Fruit fly (Drosophila melanogaster) whole organism, embryonic: ENCODE results near the gene CG7550.

Experiments used
- BtbVII ChIP-seq: fragments of 200-800 bp; sonication (Bioruptor generic); optimal IDR thresholded peaks from 3 replicates; lab custom pipeline; 2017; ENCODE audit warnings: missing biosample characterization, mild to moderate bottlenecking, missing genetic modification characterization
- CG10654 ChIP-seq: fragments of 200-800 bp; sonication (Bioruptor generic); optimal IDR thresholded peaks from 2 replicates; lab custom pipeline; 2016; ENCODE audit warnings: missing biosample characterization, missing genetic modification characterization
- CG11695 ChIP-seq: fragments of 200-800 bp; sonication (Bioruptor generic); IDR thresholded peaks from 3 replicates; pipeline ENCODE4 v1.3.6; 2022; ENCODE audit warnings: missing biosample characterization, missing genetic modification characterization
- CG12155 ChIP-seq: fragments of 200-800 bp; sonication (Bioruptor generic); optimal IDR thresholded peaks from 3 replicates; lab custom pipeline; 2016; ENCODE audit warnings: missing biosample characterization, missing genetic modification characterization
- CG12391 ChIP-seq: fragments of 200-800 bp; sonication (Bioruptor generic); optimal IDR thresholded peaks from 3 replicates; lab custom pipeline; 2018; ENCODE audit warnings: missing biosample characterization, mild to moderate bottlenecking, missing genetic modification characterization, moderate library complexity
- CG13775 ChIP-seq: fragments of 200-800 bp; sonication (Bioruptor generic); optimal IDR thresholded peaks from 3 replicates; lab custom pipeline; 2017; ENCODE audit warnings: missing biosample characterization, mild to moderate bottlenecking, missing genetic modification characterization
- CG14965 ChIP-seq: fragments of 200-800 bp; sonication (Bioruptor generic); optimal IDR thresholded peaks from 2 replicates; lab custom pipeline; 2016; ENCODE audit warnings: missing biosample characterization, missing genetic modification characterization, borderline replicate concordance
- CG15011 ChIP-seq: fragments of 200-800 bp; sonication (Bioruptor generic); optimal IDR thresholded peaks from 3 replicates; lab custom pipeline; 2018; ENCODE audit warnings: missing biosample characterization, mild to moderate bottlenecking, missing genetic modification characterization
- CG1603 ChIP-seq: fragments of 200-800 bp; sonication (Bioruptor generic); optimal IDR thresholded peaks from 2 replicates; lab custom pipeline; 2019; ENCODE audit warnings: missing biosample characterization, mild to moderate bottlenecking, missing genetic modification characterization, moderate library complexity
- CG17385 ChIP-seq: fragments of 200-800 bp; sonication (Bioruptor generic); optimal IDR thresholded peaks from 3 replicates; lab custom pipeline; 2018; ENCODE audit warnings: missing biosample characterization, mild to moderate bottlenecking, missing genetic modification characterization
- CG2202 ChIP-seq: fragments of 200-800 bp; sonication (Bioruptor generic); optimal IDR thresholded peaks from 2 replicates; lab custom pipeline; 2018; ENCODE audit warnings: missing biosample characterization, mild to moderate bottlenecking, missing genetic modification characterization
- CG32532 ChIP-seq: fragments of 200-800 bp; sonication (Bioruptor generic); IDR thresholded peaks from 2 replicates; pipeline ENCODE4 v1.3.6; 2022; ENCODE audit warnings: missing biosample characterization, missing genetic modification characterization
- CG34422 ChIP-seq: fragments of 200-800 bp; sonication (Bioruptor generic); IDR thresholded peaks from 3 replicates; pipeline ENCODE4 v1.3.6; 2022; ENCODE audit warnings: missing biosample characterization, missing genetic modification characterization
- CG3838 ChIP-seq: fragments of 200-800 bp; sonication (Bioruptor generic); optimal IDR thresholded peaks from 3 replicates; lab custom pipeline; 2016; ENCODE audit warnings: missing biosample characterization, missing genetic modification characterization
- CG42726 ChIP-seq: fragments of 200-800 bp; sonication (Bioruptor generic); IDR thresholded peaks from 2 replicates; pipeline ENCODE4 v1.3.6; 2022; ENCODE audit warnings: missing biosample characterization, missing genetic modification characterization; ENCODE audit not compliant: partially characterized antibody
- CG43689 ChIP-seq: fragments of 200-800 bp; sonication (Bioruptor generic); IDR thresholded peaks from 2 replicates; pipeline ENCODE4 v1.3.6; 2022; ENCODE audit warnings: missing biosample characterization, missing genetic modification characterization
- CG4424 ChIP-seq: fragments of 200-800 bp; sonication (Bioruptor generic); optimal IDR thresholded peaks from 3 replicates; lab custom pipeline; 2016; ENCODE audit warnings: missing biosample characterization, missing genetic modification characterization
- CG6254 ChIP-seq: fragments of 200-800 bp; sonication (Bioruptor generic); optimal IDR thresholded peaks from 3 replicates; lab custom pipeline; 2017; ENCODE audit warnings: mild to moderate bottlenecking, missing biosample characterization, missing genetic modification reagents, missing genetic modification characterization
- CG6765 ChIP-seq: fragments of 200-800 bp; sonication (Bioruptor generic); optimal IDR thresholded peaks from 3 replicates; lab custom pipeline; 2017; ENCODE audit warnings: missing biosample characterization, mild to moderate bottlenecking, missing genetic modification characterization
- CG9932 ChIP-seq: fragments of 200-800 bp; sonication (Bioruptor generic); IDR thresholded peaks from 2 replicates; pipeline ENCODE4 v1.3.6; 2022; ENCODE audit warnings: missing biosample characterization, missing genetic modification characterization
- Dek ChIP-seq: fragments of 200-800 bp; sonication (Bioruptor generic); optimal IDR thresholded peaks from 3 replicates; lab custom pipeline; 2019; ENCODE audit warnings: missing biosample characterization, mild to moderate bottlenecking, missing genetic modification characterization, moderate library complexity
- GATAe ChIP-seq: fragments of 200-800 bp; sonication (Bioruptor generic); conservative IDR thresholded peaks from 2 replicates; pipeline ENCODE4 v1.3.6; 2022; ENCODE audit warnings: missing biosample characterization, missing genetic modification characterization
- Gug ChIP-seq: fragments of 200-800 bp; sonication (Bioruptor generic); IDR thresholded peaks from 4 replicates; pipeline ENCODE4 v1.3.6; 2022; ENCODE audit warnings: missing biosample characterization, missing genetic modification characterization
- HHEX ChIP-seq: fragments of 200-800 bp; sonication (Bioruptor generic); optimal IDR thresholded peaks from 3 replicates; lab custom pipeline; 2017; ENCODE audit warnings: missing biosample characterization, mild to moderate bottlenecking, missing genetic modification characterization, missing genetic modification reagents
- HLH3B ChIP-seq: fragments of 200-800 bp; sonication (Bioruptor generic); IDR thresholded peaks from 2 replicates; pipeline ENCODE4 v1.3.6; 2022; ENCODE audit warnings: missing biosample characterization, missing genetic modification characterization
- Lpt ChIP-seq: fragments of >200 bp; optimal IDR thresholded peaks from 2 replicates; lab custom pipeline; 2018; ENCODE audit warnings: missing biosample characterization, missing genetic modification characterization
- NC2β ChIP-seq: fragments of 200-800 bp; sonication (Bioruptor generic); optimal IDR thresholded peaks from 2 replicates; lab custom pipeline; 2016; ENCODE audit warnings: missing biosample characterization, missing genetic modification characterization
- PHDP ChIP-seq: fragments of 200-800 bp; sonication (Bioruptor generic); optimal IDR thresholded peaks from 3 replicates; lab custom pipeline; 2018; ENCODE audit warnings: missing biosample characterization, mild to moderate bottlenecking, missing genetic modification characterization, moderate library complexity
- Sox100B ChIP-seq: fragments of 200-800 bp; sonication (Bioruptor generic); optimal IDR thresholded peaks from 3 replicates; lab custom pipeline; 2018; ENCODE audit warnings: missing biosample characterization, mild to moderate bottlenecking, missing genetic modification characterization
- Spps ChIP-seq: fragments of 200-800 bp; sonication (Bioruptor generic); optimal IDR thresholded peaks from 2 replicates; lab custom pipeline; 2018; ENCODE audit warnings: missing biosample characterization, mild to moderate bottlenecking, missing genetic modification characterization
- ara ChIP-seq: fragments of 200-800 bp; sonication (Bioruptor generic); IDR thresholded peaks from 2 replicates; pipeline ENCODE4 v1.3.6; 2022; ENCODE audit warnings: missing biosample characterization, missing genetic modification characterization
- cg ChIP-seq: fragments of 200-800 bp; sonication (Bioruptor generic); optimal IDR thresholded peaks from 3 replicates; lab custom pipeline; 2019; ENCODE audit warnings: missing biosample characterization, mild to moderate bottlenecking, missing genetic modification characterization, moderate library complexity
- danr ChIP-seq: fragments of 200-800 bp; sonication (Bioruptor generic); IDR thresholded peaks from 2 replicates; pipeline ENCODE4 v1.3.6; 2022; ENCODE audit warnings: missing biosample characterization, missing genetic modification characterization
- dysf ChIP-seq: fragments of 200-800 bp; sonication (Bioruptor generic); IDR thresholded peaks from 3 replicates; pipeline ENCODE4 v1.3.6; 2022; ENCODE audit warnings: missing biosample characterization, missing genetic modification characterization
- exex ChIP-seq: fragments of 200-800 bp; sonication (Bioruptor generic); optimal IDR thresholded peaks from 4 replicates; lab custom pipeline; 2018; ENCODE audit warnings: missing biosample characterization, mild to moderate bottlenecking, missing genetic modification characterization, moderate library complexity
- fru ChIP-seq: fragments of >200 bp; optimal IDR thresholded peaks from 2 replicates; lab custom pipeline; 2017
- fu2 ChIP-seq: fragments of 200-800 bp; sonication (Bioruptor generic); optimal IDR thresholded peaks from 2 replicates; lab custom pipeline; 2016; ENCODE audit warnings: missing biosample characterization, missing genetic modification characterization
- gsb ChIP-seq: fragments of 200-800 bp; sonication (Bioruptor generic); IDR thresholded peaks from 2 replicates; pipeline ENCODE4 v1.3.6; 2022; ENCODE audit warnings: missing biosample characterization, missing genetic modification characterization
- her ChIP-seq: fragments of 200-800 bp; sonication (Bioruptor generic); optimal IDR thresholded peaks from 2 replicates; lab custom pipeline; 2016; ENCODE audit warnings: missing biosample characterization, missing genetic modification characterization
- kay ChIP-seq: fragments of 200-800 bp; sonication (Bioruptor generic); optimal IDR thresholded peaks from 2 replicates; lab custom pipeline; 2016; ENCODE audit warnings: missing biosample characterization, missing genetic modification characterization
- nmo ChIP-seq: fragments of 200-800 bp; sonication (Bioruptor generic); optimal IDR thresholded peaks from 2 replicates; lab custom pipeline; 2018; ENCODE audit warnings: missing biosample characterization, mild to moderate bottlenecking, missing genetic modification characterization, moderate library complexity
- org-1 ChIP-seq: fragments of 200-800 bp; sonication (Bioruptor generic); optimal IDR thresholded peaks from 2 replicates; lab custom pipeline; 2017; ENCODE audit warnings: missing biosample characterization, missing genetic modification characterization
- pum ChIP-seq: fragments of 200-800 bp; sonication (Bioruptor generic); optimal IDR thresholded peaks from 2 replicates; lab custom pipeline; 2016; ENCODE audit warnings: missing biosample characterization, missing genetic modification characterization
- sc ChIP-seq, 3 experiments: fragments of >200 bp in 2 of 3; fragments of 200-800 bp in 1 of 3; sonication (Bioruptor generic) in 1 of 3; optimal IDR thresholded peaks; 2 replicates in 2 of 3; 3 replicates in 1 of 3; lab custom pipeline; 2017; ENCODE audit warnings: mild to moderate bottlenecking in 1 of 3, missing biosample characterization in 1 of 3, missing genetic modification characterization in 1 of 3, missing genetic modification reagents in 1 of 3
- slbo ChIP-seq: fragments of 200-800 bp; sonication (Bioruptor generic); IDR thresholded peaks from 2 replicates; pipeline ENCODE4 v1.3.6; 2022; ENCODE audit warnings: missing biosample characterization, missing genetic modification characterization
- so ChIP-seq: fragments of 200-800 bp; sonication (Bioruptor generic); IDR thresholded peaks from 3 replicates; pipeline ENCODE4 v1.3.6; 2022; ENCODE audit warnings: missing biosample characterization, missing genetic modification characterization
- stc ChIP-seq: fragments of 200-800 bp; sonication (Bioruptor generic); IDR thresholded peaks from 2 replicates; pipeline ENCODE4 v1.3.6; 2022; ENCODE audit warnings: missing biosample characterization, missing genetic modification characterization
- tna ChIP-seq: fragments of 200-800 bp; sonication (Bioruptor generic); IDR thresholded peaks from 2 replicates; pipeline ENCODE4 v1.3.6; 2022; ENCODE audit warnings: missing biosample characterization, missing genetic modification characterization; ENCODE audit not compliant: partially characterized antibody
- vvl ChIP-seq: fragments of 200-800 bp; sonication (Bioruptor generic); IDR thresholded peaks from 2 replicates; pipeline ENCODE4 v1.3.6; 2022; ENCODE audit warnings: missing biosample characterization, missing genetic modification characterization
- wek ChIP-seq: fragments of 200-800 bp; sonication (Bioruptor generic); optimal IDR thresholded peaks from 3 replicates; lab custom pipeline; 2018; ENCODE audit warnings: missing biosample characterization, mild to moderate bottlenecking, missing genetic modification characterization, moderate library complexity
- zf30C ChIP-seq: fragments of 200-800 bp; sonication (Bioruptor generic); optimal IDR thresholded peaks from 3 replicates; lab custom pipeline; 2018; ENCODE audit warnings: missing biosample characterization, mild to moderate bottlenecking, missing genetic modification characterization

Gene CG7550

DNA sequence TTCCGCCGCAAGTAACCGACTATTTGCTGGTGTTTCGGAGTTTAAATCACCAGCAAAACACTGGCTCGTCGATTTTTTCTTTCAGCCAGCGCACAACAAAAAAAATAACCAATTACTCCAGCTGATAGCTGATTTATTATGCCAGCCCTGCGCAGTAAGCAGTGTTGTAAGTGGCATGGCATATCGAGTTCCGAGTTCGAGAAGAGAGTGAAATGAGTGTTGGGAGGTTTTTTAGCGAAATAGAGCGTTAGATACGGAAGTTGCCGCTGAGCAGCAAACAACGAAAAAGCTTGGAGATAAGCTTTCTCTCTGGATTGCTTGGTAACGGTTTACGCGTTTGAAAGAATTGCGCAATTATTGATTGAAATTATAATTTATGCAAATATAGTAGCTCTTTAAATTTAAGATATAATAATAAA is 32.7 kb downstream of the CG7550 start, which contains the start of gene CG7565 (continued):
- TF ChIP-seq CG13775 (GFP tag; lab: Kevin White, UChicago): peak; percentile 32
- no peak for TF ChIP-seq cg (GFP tag; lab: Kevin White, UChicago)
- TF ChIP-seq dysf (GFP tag; lab: Robert Waterston, UW): no peak
- TF ChIP-seq so (GFP tag; lab: Robert Waterston, UW): peak; percentile 60; the same call in 1 of the 3 replicates
- TF ChIP-seq CG10654: no peak
- no peak for TF ChIP-seq Lpt (GFP tag; lab: Kevin White, UChicago)
- peak; percentile 6; the same call in 1 of the 2 replicates for TF ChIP-seq slbo
- TF ChIP-seq BtbVII (GFP tag; lab: Kevin White, UChicago): no peak
- no peak for TF ChIP-seq GATAe (GFP tag; lab: Robert Waterston, UW)
- TF ChIP-seq CG42726: no peak
- peak; percentile 67 for TF ChIP-seq CG6765 (GFP tag; lab: Kevin White, UChicago)
- TF ChIP-seq wek (GFP tag; lab: Kevin White, UChicago): peak; percentile 60
- TF ChIP-seq tna (GFP tag; lab: Robert Waterston, UW): peak; percentile 19; the same call in 1 of the 2 replicates
- peak; percentile 17 for TF ChIP-seq CG4424
- TF ChIP-seq kay (GFP tag; lab: Kevin White, UChicago): no peak
- no peak for TF ChIP-seq CG14965
- peak; percentile 77 for TF ChIP-seq vvl (GFP tag; lab: Robert Waterston, UW)
- peak; percentile 23 for TF ChIP-seq CG12391
- peak; percentile 26 for TF ChIP-seq org-1 (GFP tag; lab: Kevin White, UChicago)
- TF ChIP-seq CG15011 (GFP tag; lab: Kevin White, UChicago): no peak
- TF ChIP-seq zf30C (GFP tag; lab: Kevin White, UChicago): no peak
- TF ChIP-seq gsb (GFP tag; lab: Robert Waterston, UW): no peak
- no peak for TF ChIP-seq CG2202 (tag; lab: Kevin White, UChicago)
- no peak for TF ChIP-seq fru (lab: Kevin White, UChicago)
- TF ChIP-seq CG9932 (GFP tag; lab: Robert Waterston, UW): peak; percentile 56
- peak; percentile 55 for TF ChIP-seq CG12155
- peak; percentile 4 for TF ChIP-seq HHEX (GFP tag; lab: Kevin White, UChicago)
- TF ChIP-seq ara (GFP tag; lab: Robert Waterston, UW): 0 out of 2 replicates have a peak, but pooled peaks have one; percentile 5
- TF ChIP-seq CG32532: peak; percentile 49
- TF ChIP-seq CG34422 (GFP tag; lab: Robert Waterston, UW): peak; percentile 53; the same call in 1 of the 3 replicates
- 0 out of 3 replicates have a peak, but pooled peaks have one; percentile 13 for TF ChIP-seq CG11695 (GFP tag; lab: Robert Waterston, UW)
- TF ChIP-seq NC2β: peak; percentile 41
- TF ChIP-seq danr (GFP tag; lab: Robert Waterston, UW): no peak
- TF ChIP-seq exex (tag; lab: Kevin White, UChicago): peak; percentile 90
- peak; percentile 30 for TF ChIP-seq PHDP (tag; lab: Kevin White, UChicago)
- no peak for TF ChIP-seq stc
- no peak for TF ChIP-seq CG43689 (GFP tag; lab: Robert Waterston, UW)
- TF ChIP-seq pum: no peak
- peak; percentile 23 for TF ChIP-seq fu2 (GFP tag; lab: Kevin White, UChicago)
- TF ChIP-seq her: peak; percentile 77
- peak; percentile 69 for TF ChIP-seq CG1603 (tag; lab: Kevin White, UChicago)
- no peak for TF ChIP-seq Sox100B
- no peak for TF ChIP-seq CG6254
- TF ChIP-seq sc (optimal IDR thresholded peaks at IDR 0.05; lab: Kevin White, UChicago): no peak
- no peak for TF ChIP-seq sc (GFP tag; optimal IDR thresholded peaks at IDR 0.05; lab: Kevin White, UChicago)
- no peak for TF ChIP-seq nmo
- TF ChIP-seq Gug: peak; percentile 12; the same call in 1 of the 4 replicates
- no peak for TF ChIP-seq CG3838 (GFP tag; lab: Kevin White, UChicago)
- TF ChIP-seq Dek: peak; percentile 2
- peak; percentile 50 for TF ChIP-seq CG17385 (GFP tag; lab: Kevin White, UChicago)
- peak; percentile 39; the same call in 1 of the 2 replicates for TF ChIP-seq HLH3B (GFP tag; lab: Robert Waterston, UW)
- no peak for TF ChIP-seq Spps (tag; lab: Kevin White, UChicago)
